Fruit fly (Drosophila melanogaster) whole organism, embryonic: ENCODE data around the gene RIOK2.

ENCODE experiments used
- Ada2b ChIP-seq: fragments of 200-800 bp; sonication (Bioruptor generic); IDR thresholded peaks from 2 replicates; pipeline ENCODE4 v1.3.6; 2022; ENCODE audit warnings: missing biosample characterization, missing genetic modification characterization
- Atf6 ChIP-seq: fragments of 200-800 bp; sonication (Bioruptor generic); IDR thresholded peaks from 2 replicates; pipeline ENCODE4 v1.3.6; 2022; ENCODE audit warnings: missing biosample characterization, missing genetic modification characterization
- CG10209 ChIP-seq: fragments of 200-800 bp; sonication (Bioruptor generic); optimal IDR thresholded peaks from 3 replicates; lab custom pipeline; 2017; ENCODE audit warnings: missing biosample characterization, mild to moderate bottlenecking, missing genetic modification characterization, missing genetic modification reagents
- CG10366 ChIP-seq: fragments of 200-800 bp; sonication (Bioruptor generic); IDR thresholded peaks from 2 replicates; pipeline ENCODE4 v1.3.6; 2022; ENCODE audit warnings: missing biosample characterization, missing genetic modification characterization
- CG11093 ChIP-seq: fragments of 200-800 bp; sonication (Bioruptor generic); IDR thresholded peaks from 3 replicates; pipeline ENCODE4 v1.3.6; 2022; ENCODE audit warnings: missing biosample characterization, missing genetic modification characterization
- CG11723 ChIP-seq: fragments of 200-800 bp; sonication (Bioruptor generic); optimal IDR thresholded peaks from 2 replicates; lab custom pipeline; 2017; ENCODE audit warnings: missing biosample characterization, mild to moderate bottlenecking, missing genetic modification characterization
- CG12219 ChIP-seq: fragments of 200-800 bp; sonication (Bioruptor generic); optimal IDR thresholded peaks from 3 replicates; lab custom pipeline; 2018; ENCODE audit warnings: missing biosample characterization, mild to moderate bottlenecking, missing genetic modification characterization
- CG12769 ChIP-seq: fragments of 200-800 bp; sonication (Bioruptor generic); optimal IDR thresholded peaks from 2 replicates; lab custom pipeline; 2019; ENCODE audit warnings: missing biosample characterization, mild to moderate bottlenecking, missing genetic modification characterization, moderate library complexity
- CG1647 ChIP-seq: fragments of 200-800 bp; sonication (Bioruptor generic); optimal IDR thresholded peaks from 3 replicates; lab custom pipeline; 2016; ENCODE audit warnings: missing biosample characterization, missing genetic modification characterization
- CG16779 ChIP-seq: fragments of 200-800 bp; sonication (Bioruptor generic); IDR thresholded peaks from 2 replicates; pipeline ENCODE4 v1.3.6; 2022; ENCODE audit warnings: missing biosample characterization, missing genetic modification characterization
- CG17186 ChIP-seq: fragments of 200-800 bp; sonication (Bioruptor generic); optimal IDR thresholded peaks from 3 replicates; lab custom pipeline; 2017; ENCODE audit warnings: missing biosample characterization, missing genetic modification reagents, missing genetic modification characterization
- CG18764 ChIP-seq: fragments of 200-800 bp; sonication (Bioruptor generic); optimal IDR thresholded peaks from 3 replicates; lab custom pipeline; 2016; ENCODE audit warnings: missing biosample characterization, missing genetic modification characterization
- CG31441 ChIP-seq: fragments of 200-800 bp; sonication (Bioruptor generic); IDR thresholded peaks from 2 replicates; pipeline ENCODE4 v1.3.6; 2022; ENCODE audit warnings: missing biosample characterization, missing genetic modification characterization
- CG43689 ChIP-seq: fragments of 200-800 bp; sonication (Bioruptor generic); IDR thresholded peaks from 2 replicates; pipeline ENCODE4 v1.3.6; 2022; ENCODE audit warnings: missing biosample characterization, missing genetic modification characterization
- CG4404 ChIP-seq: fragments of 200-800 bp; sonication (Bioruptor generic); IDR thresholded peaks from 2 replicates; pipeline ENCODE4 v1.3.6; 2022; ENCODE audit warnings: missing biosample characterization, missing genetic modification characterization
- CG6175 ChIP-seq: fragments of 200-800 bp; sonication (Bioruptor generic); IDR thresholded peaks from 3 replicates; pipeline ENCODE4 v1.3.6; 2022; ENCODE audit warnings: missing biosample characterization, missing genetic modification characterization
- CG6689 ChIP-seq: fragments of 200-800 bp; sonication (Bioruptor generic); IDR thresholded peaks from 2 replicates; pipeline ENCODE4 v1.3.6; 2022; ENCODE audit warnings: missing biosample characterization, missing genetic modification characterization
- CG8478 ChIP-seq: fragments of >200 bp; optimal IDR thresholded peaks from 2 replicates; lab custom pipeline; 2018
- CG9727 ChIP-seq: fragments of 200-800 bp; sonication (Bioruptor generic); optimal IDR thresholded peaks from 3 replicates; lab custom pipeline; 2017; ENCODE audit warnings: missing biosample characterization, mild to moderate bottlenecking, missing genetic modification characterization
- Dll ChIP-seq: fragments of 200-800 bp; sonication (Bioruptor generic); IDR thresholded peaks from 4 replicates; pipeline ENCODE4 v1.3.6; 2022; ENCODE audit warnings: missing biosample characterization, missing genetic modification characterization; ENCODE audit not compliant: partially characterized antibody
- Doc2 ChIP-seq: fragments of 200-800 bp; sonication (Bioruptor generic); IDR thresholded peaks from 2 replicates; pipeline ENCODE4 v1.3.6; 2022; ENCODE audit warnings: missing biosample characterization, missing genetic modification characterization
- Doc3 ChIP-seq: fragments of 200-800 bp; sonication (Bioruptor generic); IDR thresholded peaks from 3 replicates; pipeline ENCODE4 v1.3.6; 2022; ENCODE audit warnings: missing biosample characterization, missing genetic modification characterization; ENCODE audit not compliant: partially characterized antibody
- HmgZ ChIP-seq: fragments of 200-800 bp; sonication (Bioruptor generic); optimal IDR thresholded peaks from 2 replicates; lab custom pipeline; 2018; ENCODE audit warnings: missing biosample characterization, mild to moderate bottlenecking, missing genetic modification characterization
- Lhr ChIP-seq: fragments of 200-800 bp; sonication (Bioruptor generic); optimal IDR thresholded peaks from 3 replicates; lab custom pipeline; 2017; ENCODE audit warnings: mild to moderate bottlenecking, missing biosample characterization, missing genetic modification reagents, missing genetic modification characterization
- MESR4 ChIP-seq: fragments of 200-800 bp; sonication (Bioruptor generic); optimal IDR thresholded peaks from 2 replicates; lab custom pipeline; 2018; ENCODE audit warnings: missing biosample characterization, mild to moderate bottlenecking, missing genetic modification characterization, moderate library complexity
- Mrtf ChIP-seq: fragments of 200-800 bp; sonication (Bioruptor generic); IDR thresholded peaks from 3 replicates; pipeline ENCODE4 v1.3.6; 2022; ENCODE audit warnings: missing biosample characterization, missing genetic modification characterization
- Optix ChIP-seq: fragments of 200-800 bp; sonication (Bioruptor generic); IDR thresholded peaks from 3 replicates; pipeline ENCODE4 v1.3.6; 2022; ENCODE audit warnings: missing biosample characterization, missing genetic modification characterization
- Ptx1 ChIP-seq: fragments of 200-800 bp; sonication (Bioruptor generic); IDR thresholded peaks from 2 replicates; pipeline ENCODE4 v1.3.6; 2022; ENCODE audit warnings: missing biosample characterization, missing genetic modification characterization
- Sry-β ChIP-seq: fragments of 200-800 bp; sonication (Bioruptor generic); optimal IDR thresholded peaks from 2 replicates; lab custom pipeline; 2018; ENCODE audit warnings: missing biosample characterization, mild to moderate bottlenecking, missing genetic modification characterization, moderate library complexity
- Sry-δ ChIP-seq: fragments of 200-800 bp; sonication (Bioruptor generic); optimal IDR thresholded peaks from 2 replicates; lab custom pipeline; 2016; ENCODE audit warnings: missing biosample characterization, missing genetic modification characterization
- Trl ChIP-seq, 3 experiments: fragments of >200 bp in 2 of 3; fragments of 200-800 bp in 1 of 3; sonication (Bioruptor generic) in 1 of 3; optimal IDR thresholded peaks; 2 replicates in 1 of 3; 3 replicates in 2 of 3; lab custom pipeline; 2016 to 2017; ENCODE audit warnings: missing biosample characterization in 1 of 3, missing genetic modification characterization in 1 of 3
- Vsx1 ChIP-seq: fragments of 200-800 bp; sonication (Bioruptor generic); optimal IDR thresholded peaks from 2 replicates; lab custom pipeline; 2017; ENCODE audit warnings: missing biosample characterization, mild to moderate bottlenecking, missing genetic modification characterization, missing genetic modification reagents
- abd-A ChIP-seq: fragments of 200-800 bp; sonication (Bioruptor generic); optimal IDR thresholded peaks from 3 replicates; lab custom pipeline; 2019; ENCODE audit warnings: missing biosample characterization, mild to moderate bottlenecking, missing genetic modification characterization, moderate library complexity
- dysf ChIP-seq: fragments of 200-800 bp; sonication (Bioruptor generic); IDR thresholded peaks from 3 replicates; pipeline ENCODE4 v1.3.6; 2022; ENCODE audit warnings: missing biosample characterization, missing genetic modification characterization
- gsb-n ChIP-seq: fragments of 200-800 bp; sonication (Bioruptor generic); optimal IDR thresholded peaks from 3 replicates; lab custom pipeline; 2018; ENCODE audit warnings: missing biosample characterization, mild to moderate bottlenecking, missing genetic modification characterization
- inv ChIP-seq: fragments of 200-800 bp; sonication (Bioruptor generic); IDR thresholded peaks from 2 replicates; pipeline ENCODE4 v1.3.6; 2022; ENCODE audit warnings: missing biosample characterization, missing genetic modification characterization; ENCODE audit not compliant: partially characterized antibody
- mirr ChIP-seq: fragments of 200-800 bp; sonication (Bioruptor generic); optimal IDR thresholded peaks from 3 replicates; lab custom pipeline; 2018; ENCODE audit warnings: missing biosample characterization, mild to moderate bottlenecking, missing genetic modification characterization
- mld ChIP-seq: fragments of 200-800 bp; sonication (Bioruptor generic); IDR thresholded peaks from 3 replicates; pipeline ENCODE4 v1.3.6; 2022; ENCODE audit warnings: missing biosample characterization, missing genetic modification characterization; ENCODE audit not compliant: partially characterized antibody
- nmo ChIP-seq: fragments of 200-800 bp; sonication (Bioruptor generic); optimal IDR thresholded peaks from 2 replicates; lab custom pipeline; 2018; ENCODE audit warnings: missing biosample characterization, mild to moderate bottlenecking, missing genetic modification characterization, moderate library complexity
- peb ChIP-seq: fragments of 200-800 bp; sonication (Bioruptor generic); IDR thresholded peaks from 2 replicates; pipeline ENCODE4 v1.3.6; 2022; ENCODE audit warnings: missing biosample characterization, missing genetic modification characterization
- pum ChIP-seq: fragments of 200-800 bp; sonication (Bioruptor generic); optimal IDR thresholded peaks from 2 replicates; lab custom pipeline; 2016; ENCODE audit warnings: missing biosample characterization, missing genetic modification characterization
- pzg ChIP-seq: fragments of 200-800 bp; sonication (Bioruptor generic); optimal IDR thresholded peaks from 3 replicates; lab custom pipeline; 2018; ENCODE audit warnings: missing biosample characterization, mild to moderate bottlenecking, missing genetic modification characterization, moderate library complexity
- salm ChIP-seq: fragments of 200-800 bp; sonication (Bioruptor generic); optimal IDR thresholded peaks from 2 replicates; lab custom pipeline; 2018; ENCODE audit warnings: missing biosample characterization, mild to moderate bottlenecking, missing genetic modification characterization
- sens-2 ChIP-seq: fragments of 200-800 bp; sonication (Bioruptor generic); IDR thresholded peaks from 2 replicates; pipeline ENCODE4 v1.3.6; 2022; ENCODE audit warnings: missing biosample characterization, missing genetic modification characterization
- seq ChIP-seq: fragments of 200-800 bp; sonication (Bioruptor generic); IDR thresholded peaks from 2 replicates; pipeline ENCODE4 v1.3.6; 2022; ENCODE audit warnings: missing biosample characterization, missing genetic modification characterization
- slou ChIP-seq: fragments of 200-800 bp; sonication (Bioruptor generic); optimal IDR thresholded peaks from 3 replicates; lab custom pipeline; 2016; ENCODE audit warnings: missing biosample characterization, missing genetic modification characterization
- stwl ChIP-seq: fragments of 200-800 bp; sonication (Bioruptor generic); optimal IDR thresholded peaks from 3 replicates; lab custom pipeline; 2018; ENCODE audit warnings: missing biosample characterization, mild to moderate bottlenecking, missing genetic modification characterization, moderate library complexity
- trh ChIP-seq: fragments of 200-800 bp; sonication (Bioruptor generic); optimal IDR thresholded peaks from 2 replicates; lab custom pipeline; 2016; ENCODE audit warnings: missing biosample characterization, missing genetic modification characterization
- twi ChIP-seq: fragments of 200-800 bp; optimal IDR thresholded peaks from 2 replicates; lab custom pipeline; 2019; ENCODE audit warnings: missing biosample characterization, mild to moderate bottlenecking, missing genetic modification characterization, moderate library complexity
- usp ChIP-seq: fragments of >200 bp; optimal IDR thresholded peaks from 2 replicates; lab custom pipeline; 2017; ENCODE audit warnings: missing biosample characterization, missing genetic modification characterization
- wek ChIP-seq: fragments of 200-800 bp; sonication (Bioruptor generic); optimal IDR thresholded peaks from 3 replicates; lab custom pipeline; 2018; ENCODE audit warnings: missing biosample characterization, mild to moderate bottlenecking, missing genetic modification characterization, moderate library complexity
- zen2 ChIP-seq: fragments of 200-800 bp; sonication (Bioruptor generic); IDR thresholded peaks from 3 replicates; pipeline ENCODE4 v1.3.6; 2022; ENCODE audit warnings: missing biosample characterization, missing genetic modification characterization; ENCODE audit not compliant: partially characterized antibody

Gene RIOK2

dm6 chr3R:25292864-25293284 lies 27.2 kb downstream of the RIOK2 start, which contains the start of gene CG31098 (continued):
- TF ChIP-seq gsb-n = no peak
- no peak for TF ChIP-seq Sry-δ
- TF ChIP-seq Optix = 0 out of 3 replicates have a peak, but pooled peaks have one; percentile 18
- no peak for TF ChIP-seq slou
- TF ChIP-seq usp (GFP tag; lab: Kevin White, UChicago) = no peak
- TF ChIP-seq salm (tag; lab: Kevin White, UChicago) = peak; percentile 48
- TF ChIP-seq seq (GFP tag; lab: Robert Waterston, UW) = no peak
- no peak for TF ChIP-seq abd-A
- TF ChIP-seq stwl = no peak
- TF ChIP-seq Atf6 = no peak; the same call in 1 of the 2 replicates
- TF ChIP-seq CG10209 (GFP tag; lab: Kevin White, UChicago) = no peak
- TF ChIP-seq pum (GFP tag; lab: Kevin White, UChicago) = no peak
- no peak for TF ChIP-seq CG11723 (GFP tag; lab: Kevin White, UChicago)
- TF ChIP-seq Mrtf (GFP tag; lab: Robert Waterston, UW) = no peak
- TF ChIP-seq CG6175 (GFP tag; lab: Robert Waterston, UW) = no peak
- TF ChIP-seq nmo (GFP tag; lab: Kevin White, UChicago) = no peak
- TF ChIP-seq peb (GFP tag; lab: Robert Waterston, UW) = no peak
- TF ChIP-seq CG18764 (GFP tag; lab: Kevin White, UChicago) = no peak
- no peak for TF ChIP-seq CG31441
- no peak for TF ChIP-seq Doc2 (GFP tag; lab: Robert Waterston, UW)
- TF ChIP-seq zen2 (GFP tag; lab: Robert Waterston, UW) = no peak
- TF ChIP-seq CG4404 = no peak
- TF ChIP-seq MESR4 (GFP tag; lab: Kevin White, UChicago) = peak; percentile 5
- no peak for TF ChIP-seq CG17186 (GFP tag; lab: Kevin White, UChicago)
- peak; percentile 40 for TF ChIP-seq wek (GFP tag; lab: Kevin White, UChicago)
- no peak for TF ChIP-seq Ada2b (GFP tag; lab: Robert Waterston, UW)
- no peak for TF ChIP-seq CG16779
- peak; percentile 20 for TF ChIP-seq HmgZ (tag; lab: Kevin White, UChicago)
- TF ChIP-seq pzg (GFP tag; lab: Kevin White, UChicago) = no peak
- no peak for TF ChIP-seq dysf (GFP tag; lab: Robert Waterston, UW)
- TF ChIP-seq Vsx1 = peak; percentile 35
- TF ChIP-seq sens-2 (GFP tag; lab: Robert Waterston, UW) = no peak
- no peak for TF ChIP-seq mld (GFP tag; lab: Robert Waterston, UW)
- TF ChIP-seq CG43689 (GFP tag; lab: Robert Waterston, UW) = no peak
- no peak for TF ChIP-seq Lhr (GFP tag; lab: Kevin White, UChicago)
- TF ChIP-seq CG6689 (GFP tag; lab: Robert Waterston, UW) = no peak
- TF ChIP-seq CG10366 (GFP tag; lab: Robert Waterston, UW) = no peak
- TF ChIP-seq Trl (optimal IDR thresholded peaks at IDR 0.05; lab: Kevin White, UChicago) = peak; percentile 47 to 51
- no peak for TF ChIP-seq Trl (GFP tag; optimal IDR thresholded peaks at IDR 0.05; lab: Kevin White, UChicago)
- TF ChIP-seq CG12769 (tag; lab: Kevin White, UChicago) = peak; percentile 39
- no peak for TF ChIP-seq CG11093 (GFP tag; lab: Robert Waterston, UW)
- no peak for TF ChIP-seq trh (GFP tag; lab: Kevin White, UChicago)
- TF ChIP-seq CG1647 (GFP tag; lab: Kevin White, UChicago) = no peak
- no peak for TF ChIP-seq Ptx1
- peak; percentile 2 for TF ChIP-seq CG12219 (GFP tag; lab: Kevin White, UChicago)
- TF ChIP-seq Dll = no peak
- TF ChIP-seq mirr = peak; percentile 76
- TF ChIP-seq Doc3 (GFP tag; lab: Robert Waterston, UW) = no peak
- no peak for TF ChIP-seq twi (tag; lab: Kevin White, UChicago)
- no peak for TF ChIP-seq inv (GFP tag; lab: Robert Waterston, UW)
- TF ChIP-seq Sry-β (GFP tag; lab: Kevin White, UChicago) = no peak
- no peak for TF ChIP-seq CG8478 (lab: Kevin White, UChicago)
- TF ChIP-seq CG9727 (GFP tag; lab: Kevin White, UChicago) = no peak
